Worm (Caenorhabditis elegans): ENCODE results near the gene oac-22.

The oac-22 gene

ce11 chrIV:3866018-3866417, 19.5 kb upstream of the oac-22 start:
- TF ChIP-seq C34F6.9 (tag; optimal IDR thresholded peaks at IDR 0.05) (no peak), nhr-237 (tag; optimal IDR thresholded peaks at IDR 0.05) (no peak), nhr-129 (tag; optimal IDR thresholded peaks at IDR 0.05) (peak; percentile 24), ceh-16 (tag; optimal IDR thresholded peaks at IDR 0.05) (no peak), lin-39 (tag; optimal IDR thresholded peaks at IDR 0.05) (no peak), nhr-25 (tag; optimal IDR thresholded peaks at IDR 0.05) (peak; percentile 38), fos-1 (tag; optimal IDR thresholded peaks at IDR 0.05) (peak; percentile 3), F13H6.1 (tag; optimal IDR thresholded peaks at IDR 0.05) (no peak), skn-1 (tag; optimal IDR thresholded peaks at IDR 0.05) (no peak), crh-2 (tag; optimal IDR thresholded peaks at IDR 0.05) (no peak), ceh-82 (tag; optimal IDR thresholded peaks at IDR 0.05) (no peak), unc-39 (tag; optimal IDR thresholded peaks at IDR 0.05) (no peak), ztf-1 (GFP tag; conservative IDR thresholded peaks at IDR 0.05) (no peak), sma-3 (GFP tag; optimal IDR thresholded peaks at IDR 0.05) (no peak), mbf-1 (tag; optimal IDR thresholded peaks at IDR 0.05) (no peak), elt-3 (tag; optimal IDR thresholded peaks at IDR 0.05) (no peak), alr-1 (tag; optimal IDR thresholded peaks at IDR 0.05) (no peak), ztf-11 (tag; optimal IDR thresholded peaks at IDR 0.05) (no peak)

- no peak for TF ChIP-seq nhr-77 (tag; optimal IDR thresholded peaks at IDR 0.05)
- TF ChIP-seq sma-9 (GFP tag; optimal IDR thresholded peaks at IDR 0.05) = no peak
- TF ChIP-seq sma-9 (tag; optimal IDR thresholded peaks at IDR 0.05) = no peak
- no peak for TF ChIP-seq ZK546.5 (tag; optimal IDR thresholded peaks at IDR 0.05)
- TF ChIP-seq unc-62 (GFP tag; optimal IDR thresholded peaks at IDR 0.05) = no peak
- no peak for TF ChIP-seq nhr-6 (tag; optimal IDR thresholded peaks at IDR 0.05)
- TF ChIP-seq lin-11 (tag; optimal IDR thresholded peaks at IDR 0.05) = no peak
- TF ChIP-seq ztf-11 (tag; optimal IDR thresholded peaks at IDR 0.05) = no peak
- TF ChIP-seq egl-27 (tag; optimal IDR thresholded peaks at IDR 0.05) = no peak
- no peak for TF ChIP-seq crh-2 (tag; optimal IDR thresholded peaks at IDR 0.05)
- no peak for TF ChIP-seq alr-1 (tag; optimal IDR thresholded peaks at IDR 0.05)
- no peak for TF ChIP-seq C34F6.9 (tag; optimal IDR thresholded peaks at IDR 0.05)
- no peak for TF ChIP-seq sem-4 (tag; optimal IDR thresholded peaks at IDR 0.05)
These were observed 18.2 kb upstream of the oac-22 start, which contains the start of gene F37C4.4 for ce11 chrIV:3867252-3867651. Gene F37C4.4 (plus strand): TSS chrIV:3867309.

- TF ChIP-seq nhr-77 (tag; optimal IDR thresholded peaks at IDR 0.05) (no peak), lsy-2 (tag; optimal IDR thresholded peaks at IDR 0.05) (no peak), lin-39 (tag; optimal IDR thresholded peaks at IDR 0.05) (no peak), nhr-12 (tag; optimal IDR thresholded peaks at IDR 0.05) (no peak), ztf-4 (tag; optimal IDR thresholded peaks at IDR 0.05) (no peak), nhr-21 (tag; optimal IDR thresholded peaks at IDR 0.05) (no peak), lin-11 (tag; optimal IDR thresholded peaks at IDR 0.05) (no peak), egl-27 (tag; optimal IDR thresholded peaks at IDR 0.05) (no peak), ceh-82 (tag; optimal IDR thresholded peaks at IDR 0.05) (no peak), F13H6.1 (tag; optimal IDR thresholded peaks at IDR 0.05) (no peak), sma-9 (GFP tag; optimal IDR thresholded peaks at IDR 0.05) (no peak), sma-9 (tag; optimal IDR thresholded peaks at IDR 0.05) (no peak), elt-3 (tag; optimal IDR thresholded peaks at IDR 0.05) (no peak), Y55F3AM.14 (GFP tag; optimal IDR thresholded peaks at IDR 0.05) (no peak), aly-2 (tag; optimal IDR thresholded peaks at IDR 0.05) (no peak), nhr-6 (tag; optimal IDR thresholded peaks at IDR 0.05) (no peak), nhr-11 (tag; optimal IDR thresholded peaks at IDR 0.05) (no peak), nhr-129 (tag; optimal IDR thresholded peaks at IDR 0.05) (no peak)
These were observed 15.6 kb upstream of the oac-22 start for ce11 chrIV:3869875-3870274.

ce11 chrIV:3873195-3873594, 12.3 kb upstream of the oac-22 start:
- TF ChIP-seq fos-1 (tag; optimal IDR thresholded peaks at IDR 0.05) (no peak), nhr-21 (tag; optimal IDR thresholded peaks at IDR 0.05) (no peak), snpc-4 (tag; optimal IDR thresholded peaks at IDR 0.05) (no peak), sma-9 (GFP tag; optimal IDR thresholded peaks at IDR 0.05) (no peak), sma-9 (tag; optimal IDR thresholded peaks at IDR 0.05) (no peak), Y55F3AM.14 (GFP tag; optimal IDR thresholded peaks at IDR 0.05) (no peak), mdl-1 (tag; optimal IDR thresholded peaks at IDR 0.05) (no peak), nhr-23 (tag; optimal IDR thresholded peaks at IDR 0.05) (no peak), nhr-6 (tag; optimal IDR thresholded peaks at IDR 0.05) (no peak), gmeb-1 (tag; optimal IDR thresholded peaks at IDR 0.05) (no peak), lin-11 (tag; optimal IDR thresholded peaks at IDR 0.05) (no peak), lin-39 (tag; optimal IDR thresholded peaks at IDR 0.05) (no peak), egl-27 (tag; optimal IDR thresholded peaks at IDR 0.05) (no peak), nhr-25 (tag; optimal IDR thresholded peaks at IDR 0.05) (no peak), sma-3 (GFP tag; optimal IDR thresholded peaks at IDR 0.05) (no peak), elt-1 (tag; optimal IDR thresholded peaks at IDR 0.05) (no peak), lin-13 (GFP tag; optimal IDR thresholded peaks at IDR 0.05) (no peak), lsy-2 (tag; optimal IDR thresholded peaks at IDR 0.05) (no peak)
